Worm (Caenorhabditis elegans): ENCODE data around the gene phf-5.

The phf-5 gene

ce11 chrIII:2324703-2325102 lies 18.7 kb upstream of the phf-5 start (continued):
- TF ChIP-seq nhr-41 (GFP tag; IDR thresholded peaks at IDR 0.05): no peak

ce11 chrIII:2328612-2329011 lies 14.8 kb upstream of the phf-5 start:
- TF ChIP-seq F44E2.7 (GFP tag; IDR thresholded peaks at IDR 0.05): no peak
- TF ChIP-seq set-16 (GFP tag; IDR thresholded peaks at IDR 0.05): no peak
- no peak for TF ChIP-seq snpc-1.2 (GFP tag; IDR thresholded peaks at IDR 0.05)
- TF ChIP-seq cey-2 (tag; optimal IDR thresholded peaks at IDR 0.05; ENCODE audit: borderline replicate concordance, insufficient read depth): no peak
- TF ChIP-seq ceh-28 (tag; optimal IDR thresholded peaks at IDR 0.05): peak; percentile 85
- peak in 1 of 2 experiments; percentile 61 for TF ChIP-seq unc-62 (GFP tag; optimal IDR thresholded peaks at IDR 0.05 in 1 of 2)
- no peak for TF ChIP-seq unc-62 (tag; optimal IDR thresholded peaks at IDR 0.05)
- no peak for TF ChIP-seq T26A8.4 (GFP tag; IDR thresholded peaks at IDR 0.05)
- TF ChIP-seq ces-1 (GFP tag; optimal IDR thresholded peaks at IDR 0.05): no peak

ce11 chrIII:2329336-2329735 lies 14.0 kb upstream of the phf-5 start, which contains the start of gene Y54F10BM.12:
Gene Y54F10BM.12, minus strand, starts transcription at chrIII:2329679.
- peak in 1 of 2 experiments; percentile 94 for TF ChIP-seq unc-62 (GFP tag; optimal IDR thresholded peaks at IDR 0.05 in 1 of 2)
- no peak for TF ChIP-seq unc-62 (tag; optimal IDR thresholded peaks at IDR 0.05)
- TF ChIP-seq arid-1 (GFP tag; conservative IDR thresholded peaks at IDR 0.05): no peak

- no peak for TF ChIP-seq T20F7.1 (GFP tag; optimal IDR thresholded peaks at IDR 0.05)
- no peak for TF ChIP-seq Y5F2A.4 (GFP tag; optimal IDR thresholded peaks at IDR 0.05)
- TF ChIP-seq lin-39 (tag; optimal IDR thresholded peaks at IDR 0.05): no peak
- no peak for TF ChIP-seq spr-1 (tag; optimal IDR thresholded peaks at IDR 0.05)
Measured at ce11 chrIII:2330389-2330788, 13.0 kb upstream of the phf-5 start.

DNA sequence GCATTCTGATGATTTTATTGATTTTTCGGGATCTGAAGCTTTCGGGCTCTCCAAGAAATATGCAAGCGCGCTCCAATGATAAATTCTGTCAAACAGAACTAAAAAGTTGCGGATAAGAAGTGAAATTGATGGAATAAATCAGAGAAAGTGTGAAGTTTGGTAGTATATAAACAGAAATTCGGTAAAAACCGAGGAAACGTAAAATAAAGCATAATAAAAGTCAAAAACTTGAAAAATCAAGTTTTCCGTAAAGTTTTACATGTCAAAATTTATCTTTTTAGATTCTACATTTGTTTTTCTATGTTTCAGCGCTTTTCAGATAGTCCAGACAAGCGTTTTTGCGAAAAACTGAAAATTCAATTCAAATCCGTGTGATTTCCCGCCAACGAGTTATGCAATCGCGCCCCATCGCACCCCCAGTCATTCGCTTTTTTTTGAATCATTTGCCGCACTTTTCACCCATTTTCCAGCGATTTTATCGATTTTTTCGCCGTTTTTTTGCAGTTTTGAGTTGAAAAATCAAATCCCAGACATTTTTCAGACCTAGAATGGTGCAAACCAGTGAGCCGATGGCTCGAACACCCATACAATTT lies 12.2 kb upstream of the phf-5 start, which contains the start of the genes Y54F10BM.13 and ppm-1.D:
Gene Y54F10BM.13, minus strand, starts transcription at position 51 of the 593 bp plus-strand sequence.
Gene ppm-1.D, plus strand, starts transcription at position 540 of the 593 bp plus-strand sequence.
- TF ChIP-seq dmd-6 (GFP tag; IDR thresholded peaks at IDR 0.05) (no peak), unc-130 (GFP tag; optimal IDR thresholded peaks at IDR 0.05) (no peak), Y48G9A.11 (GFP tag; IDR thresholded peaks at IDR 0.05) (peak; percentile 43; the same call in 1 of the 2 replicates), hmg-1.1 (GFP tag; IDR thresholded peaks at IDR 0.05) (0 out of 2 replicates have a peak, but pooled peaks have one; percentile 42), hlh-30 (tag; optimal IDR thresholded peaks at IDR 0.05; ENCODE audit: insufficient read depth) (peak; percentile 29), hif-1 (tag; optimal IDR thresholded peaks at IDR 0.05) (no peak), dpl-1 (GFP tag; optimal IDR thresholded peaks at IDR 0.05) (peak; percentile 85), lin-38 (GFP tag; IDR thresholded peaks at IDR 0.05) (peak; percentile 92), lsy-2 (tag; optimal IDR thresholded peaks at IDR 0.05) (peak in 1 of 2 experiments; percentile 21)

DNA sequence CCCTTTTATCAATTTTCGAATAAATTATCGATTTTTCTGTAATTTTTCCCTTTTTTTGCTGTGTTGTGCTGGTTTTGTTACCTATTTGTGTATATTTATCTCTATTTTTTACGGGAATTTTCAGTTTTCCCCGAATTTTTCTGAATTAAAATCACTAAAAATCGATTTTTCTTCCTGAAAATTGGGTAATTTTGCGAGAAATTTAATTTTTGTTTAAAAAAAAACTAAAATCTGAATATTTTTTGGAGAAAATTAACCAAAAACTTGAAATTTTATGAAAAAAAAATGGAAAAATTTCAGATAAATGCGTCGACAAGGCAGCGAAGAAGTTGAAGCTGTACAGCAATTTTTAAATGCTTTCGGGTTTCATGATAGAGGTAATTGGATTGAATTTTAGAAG lies 3.9 kb downstream of the phf-5 start, which contains the start of gene gip-1:
Gene gip-1, plus strand, starts transcription at position 301 of the 400 bp plus-strand sequence.
- TF ChIP-seq nhr-25 (tag; optimal IDR thresholded peaks at IDR 0.05; ENCODE audit: borderline replicate concordance, insufficient read depth): no peak
- no peak for TF ChIP-seq spr-1 (tag; optimal IDR thresholded peaks at IDR 0.05)
- no peak for TF ChIP-seq snpc-1.2 (GFP tag; IDR thresholded peaks at IDR 0.05)
- TF ChIP-seq mep-1 (tag; optimal IDR thresholded peaks at IDR 0.05): no peak
- no peak for TF ChIP-seq nhr-237 (tag; optimal IDR thresholded peaks at IDR 0.05)
- TF ChIP-seq hlh-30 (tag; optimal IDR thresholded peaks at IDR 0.05; ENCODE audit: insufficient read depth): no peak
- no peak for TF ChIP-seq tag-97 (GFP tag; IDR thresholded peaks at IDR 0.05)
- TF ChIP-seq nhr-6 (tag; optimal IDR thresholded peaks at IDR 0.05): no peak
- no peak for TF ChIP-seq ZK337.2 (GFP tag; IDR thresholded peaks at IDR 0.05)
- no peak for TF ChIP-seq dmd-9 (GFP tag; IDR thresholded peaks at IDR 0.05)

Measured in whole organism, L4 larva.